Worm (Caenorhabditis elegans) whole organism, young adult: ENCODE results near the gene B0244.17.

Experiments used
- B0019.2 ChIP-seq: fragments of 200-800 bp; sonication (Bioruptor generic); conservative IDR thresholded peaks from 2 replicates; pipeline ENCODE4 v1.3.6; 2022; ENCODE audit warnings: missing genetic modification reagents, missing genetic modification characterization, missing compliant biosample characterization
- B0035.1 ChIP-seq: sonication (generic microtip); optimal IDR thresholded peaks from 2 replicates; lab custom pipeline; 2016; ENCODE audit warnings: missing genetic modification characterization, mild to moderate bottlenecking, missing compliant biosample characterization, missing genotype, missing genetic modification reagents
- F22D6.2 ChIP-seq: sonication (generic microtip); optimal IDR thresholded peaks from 2 replicates; lab custom pipeline; 2016; ENCODE audit warnings: mild to moderate bottlenecking, missing genetic modification characterization, missing compliant biosample characterization
- F37B4.10 ChIP-seq: fragments of 200-800 bp; sonication (Bioruptor generic); IDR thresholded peaks from 2 replicates; pipeline ENCODE4 v1.3.6; 2022; ENCODE audit warnings: missing genetic modification characterization, missing compliant biosample characterization
- F39B2.1 ChIP-seq: fragments of 200-800 bp; sonication (Bioruptor generic); IDR thresholded peaks from 2 replicates; pipeline ENCODE4 v1.3.6; 2022; ENCODE audit warnings: missing genetic modification reagents, missing genetic modification characterization, missing compliant biosample characterization
- F49E8.2 ChIP-seq: sonication (generic microtip); optimal IDR thresholded peaks from 3 replicates; lab custom pipeline; 2017; ENCODE audit warnings: missing genetic modification characterization, mild to moderate bottlenecking, missing compliant biosample characterization, antibody characterized with exemption, moderate library complexity; ENCODE audit not compliant: insufficient read depth
- F52B5.7 ChIP-seq: sonication (generic microtip); optimal IDR thresholded peaks from 2 replicates; lab custom pipeline; 2016; ENCODE audit warnings: mild to moderate bottlenecking, missing genetic modification characterization, missing compliant biosample characterization
- F55B11.4 ChIP-seq: sonication (generic microtip); optimal IDR thresholded peaks from 2 replicates; lab custom pipeline; 2016; ENCODE audit warnings: missing compliant biosample characterization, missing genetic modification characterization, borderline replicate concordance; ENCODE audit not compliant: insufficient read depth
- F57C9.4 ChIP-seq: sonication (generic microtip); optimal IDR thresholded peaks from 2 replicates; lab custom pipeline; 2017; ENCODE audit warnings: mild to moderate bottlenecking, missing genetic modification characterization, missing compliant biosample characterization
- K12H6.12 ChIP-seq: fragments of 200-800 bp; sonication (Bioruptor generic); optimal IDR thresholded peaks from 2 replicates; lab custom pipeline; 2018; ENCODE audit warnings: mild to moderate bottlenecking, missing genetic modification characterization, missing compliant biosample characterization
- Y79H2A.3 ChIP-seq: fragments of 200-800 bp; sonication (Bioruptor generic); conservative IDR thresholded peaks from 2 replicates; pipeline ENCODE4 v1.3.6; 2022; ENCODE audit warnings: missing genetic modification reagents, missing genetic modification characterization, missing compliant biosample characterization
- ZK185.1 ChIP-seq: sonication (generic microtip); optimal IDR thresholded peaks from 2 replicates; lab custom pipeline; 2016; ENCODE audit warnings: mild to moderate bottlenecking, missing genetic modification characterization, missing compliant biosample characterization; ENCODE audit not compliant: poor library complexity, severe bottlenecking
- akir-1 ChIP-seq: fragments of 200-800 bp; sonication (Bioruptor generic); optimal IDR thresholded peaks from 2 replicates; lab custom pipeline; 2018; ENCODE audit warnings: mild to moderate bottlenecking, missing genetic modification characterization, moderate library complexity, missing compliant biosample characterization
- cebp-1 ChIP-seq, 2 experiments: fragments of 200-800 bp in 1 of 2; sonication (Bioruptor generic) in 1 of 2; sonication (generic microtip) in 1 of 2; IDR thresholded peaks in 1 of 2; optimal IDR thresholded peaks in 1 of 2; 2 replicates each; pipeline versions ENCODE4 v1.3.6 to Lab custom; 2017 to 2022; ENCODE audit warnings: missing compliant biosample characterization in 2 of 2, missing genetic modification characterization in 2 of 2, mild to moderate bottlenecking in 1 of 2, missing genetic modification reagents in 1 of 2, moderate library complexity in 1 of 2
- ceh-40 ChIP-seq: fragments of 200-800 bp; sonication (Bioruptor generic); IDR thresholded peaks from 2 replicates; pipeline ENCODE4 v1.3.6; 2022; ENCODE audit warnings: missing genetic modification characterization, missing compliant biosample characterization
- ceh-79 ChIP-seq: sonication (generic microtip); optimal IDR thresholded peaks from 2 replicates; lab custom pipeline; 2017; ENCODE audit warnings: mild to moderate bottlenecking, missing genetic modification characterization, missing compliant biosample characterization
- chd-7 ChIP-seq: sonication (generic microtip); optimal IDR thresholded peaks from 2 replicates; lab custom pipeline; 2016; ENCODE audit warnings: mild to moderate bottlenecking, missing genetic modification characterization, moderate library complexity, missing compliant biosample characterization
- dpl-1 ChIP-seq: fragments of 150-350 bp; optimal IDR thresholded peaks from 2 replicates; lab custom pipeline; 2014; ENCODE audit warnings: missing biosample characterization, missing genetic modification reagents, missing genetic modification characterization
- ets-4 ChIP-seq: fragments of 200-800 bp; sonication (Bioruptor generic); optimal IDR thresholded peaks from 2 replicates; lab custom pipeline; 2018; ENCODE audit warnings: mild to moderate bottlenecking, missing genetic modification characterization, missing compliant biosample characterization
- hlh-12 ChIP-seq: sonication (generic microtip); optimal IDR thresholded peaks from 2 replicates; lab custom pipeline; 2016; ENCODE audit warnings: missing genetic modification characterization, missing compliant biosample characterization
- hlh-26 ChIP-seq: fragments of 200-800 bp; sonication (Bioruptor generic); conservative IDR thresholded peaks from 2 replicates; pipeline ENCODE4 v1.3.6; 2022; ENCODE audit warnings: missing genetic modification reagents, missing genetic modification characterization, missing compliant biosample characterization
- hmg-1.2 ChIP-seq: fragments of 200-800 bp; sonication (Bioruptor generic); IDR thresholded peaks from 2 replicates; pipeline ENCODE4 v1.3.6; 2022; ENCODE audit warnings: missing genetic modification reagents, missing genetic modification characterization, missing compliant biosample characterization
- hmg-20 ChIP-seq: fragments of 200-800 bp; sonication (Bioruptor generic); IDR thresholded peaks from 2 replicates; pipeline ENCODE4 v1.3.6; 2022; ENCODE audit warnings: missing genetic modification reagents, missing genetic modification characterization, missing compliant biosample characterization
- hrde-1 ChIP-seq: sonication (generic microtip); optimal IDR thresholded peaks from 2 replicates; lab custom pipeline; 2016; ENCODE audit warnings: missing genetic modification characterization, mild to moderate bottlenecking, missing compliant biosample characterization, moderate library complexity, missing genotype, missing genetic modification reagents, borderline replicate concordance
- lag-1 ChIP-seq: fragments of 200-800 bp; sonication (Bioruptor generic); IDR thresholded peaks from 2 replicates; pipeline ENCODE4 v1.3.6; 2022; ENCODE audit warnings: missing genetic modification reagents, missing genetic modification characterization, missing compliant biosample characterization
- let-607 ChIP-seq, 2 experiments: fragments of 200-800 bp in 1 of 2; sonication (Bioruptor generic) in 1 of 2; sonication (generic microtip) in 1 of 2; optimal IDR thresholded peaks; 2 replicates each; lab custom pipeline; 2016 to 2018; ENCODE audit warnings: mild to moderate bottlenecking in 2 of 2, missing compliant biosample characterization in 2 of 2, missing genetic modification characterization in 2 of 2, moderate library complexity in 2 of 2, missing genotype in 1 of 2
- madf-6 ChIP-seq: fragments of 200-800 bp; sonication (Bioruptor generic); IDR thresholded peaks from 2 replicates; pipeline ENCODE4 v1.3.6; 2022; ENCODE audit warnings: missing genetic modification reagents, missing genetic modification characterization, missing compliant biosample characterization
- nfya-1 ChIP-seq: sonication (generic microtip); optimal IDR thresholded peaks from 2 replicates; lab custom pipeline; 2017; ENCODE audit warnings: antibody characterized with exemption, missing compliant biosample characterization, missing genetic modification characterization, borderline replicate concordance; ENCODE audit not compliant: insufficient read depth
- nfya-2 ChIP-seq: fragments of 200-800 bp; sonication (Bioruptor generic); IDR thresholded peaks from 2 replicates; pipeline ENCODE4 v1.3.6; 2022; ENCODE audit warnings: missing genetic modification reagents, missing genetic modification characterization, missing compliant biosample characterization
- nfyb-1 ChIP-seq: fragments of 200-800 bp; sonication (Bioruptor generic); IDR thresholded peaks from 2 replicates; pipeline ENCODE4 v1.3.6; 2022; ENCODE audit warnings: missing genetic modification reagents, missing genetic modification characterization, missing compliant biosample characterization
- nhr-27 ChIP-seq: fragments of 200-800 bp; sonication (Bioruptor generic); optimal IDR thresholded peaks from 2 replicates; lab custom pipeline; 2018; ENCODE audit warnings: mild to moderate bottlenecking, missing genetic modification characterization, moderate library complexity, missing compliant biosample characterization
- rec-8 ChIP-seq, 2 experiments: sonication (generic microtip); optimal IDR thresholded peaks; 2 replicates each; lab custom pipeline; 2016; ENCODE audit warnings: mild to moderate bottlenecking in 2 of 2, missing genetic modification characterization in 2 of 2, missing genetic modification reagents in 2 of 2, missing genotype in 2 of 2, missing biosample characterization in 1 of 2, missing compliant biosample characterization in 1 of 2, moderate library complexity in 1 of 2
- snpc-1.3 ChIP-seq: sonication (generic microtip); optimal IDR thresholded peaks from 2 replicates; lab custom pipeline; 2017; ENCODE audit warnings: missing genetic modification characterization, mild to moderate bottlenecking, missing compliant biosample characterization, antibody characterized with exemption, moderate library complexity, missing genotype, missing genetic modification reagents; ENCODE audit not compliant: insufficient read depth
- snpc-4 ChIP-seq, 5 experiments: fragments of 150-350 bp in 1 of 5; sonication (generic microtip) in 4 of 5; optimal IDR thresholded peaks; 2 replicates each; lab custom pipeline; 2014 to 2018; ENCODE audit warnings: missing genetic modification characterization in 5 of 5, missing biosample characterization in 3 of 5, antibody characterized with exemption in 2 of 5, mild to moderate bottlenecking in 2 of 5, missing compliant biosample characterization in 2 of 5, missing genotype in 2 of 5, moderate library complexity in 2 of 5, missing genetic modification reagents in 1 of 5
- sptf-2 ChIP-seq: fragments of 200-800 bp; sonication (Bioruptor generic); optimal IDR thresholded peaks from 2 replicates; lab custom pipeline; 2018; ENCODE audit warnings: mild to moderate bottlenecking, missing genetic modification characterization, missing compliant biosample characterization
- tbp1 ChIP-seq: fragments of 200-800 bp; sonication (Bioruptor generic); optimal IDR thresholded peaks from 2 replicates; lab custom pipeline; 2018; ENCODE audit warnings: mild to moderate bottlenecking, missing genetic modification characterization, missing compliant biosample characterization
- unc-130 ChIP-seq: sonication (generic microtip); optimal IDR thresholded peaks from 2 replicates; lab custom pipeline; 2016; ENCODE audit warnings: missing genetic modification reagents, missing genetic modification characterization, missing compliant biosample characterization
- zfh-2 ChIP-seq: fragments of 200-800 bp; sonication (Bioruptor generic); conservative IDR thresholded peaks from 2 replicates; pipeline ENCODE4 v1.3.6; 2022; ENCODE audit warnings: missing genetic modification reagents, missing genetic modification characterization, missing compliant biosample characterization
- ztf-18 ChIP-seq: sonication (generic microtip); optimal IDR thresholded peaks from 2 replicates; lab custom pipeline; 2016; ENCODE audit warnings: missing genotype, mild to moderate bottlenecking, missing genetic modification characterization, missing compliant biosample characterization

Gene B0244.17

DNA sequence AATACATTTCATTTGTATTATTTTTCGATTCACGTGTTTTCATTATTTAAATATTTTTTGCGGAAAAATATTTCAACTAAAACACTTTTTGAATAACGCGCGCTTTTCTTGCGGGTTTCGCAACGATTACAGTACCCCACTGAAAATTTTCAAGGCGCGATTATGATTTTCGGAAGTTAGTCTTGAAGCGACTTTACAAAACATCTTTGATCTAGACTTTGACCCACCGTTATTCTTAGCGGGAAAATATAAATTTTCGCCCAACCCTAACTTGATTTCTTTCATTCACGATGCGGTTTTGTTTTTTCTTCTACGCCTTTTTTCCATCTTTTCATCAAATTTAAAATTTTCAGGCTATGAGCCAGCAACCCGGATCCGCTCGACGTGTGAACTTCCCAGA is 5.2 kb upstream of the B0244.17 start, which contains the start of gene egg-1 (continued):
- peak; percentile 74 for TF ChIP-seq ztf-18 (tag; lab: Kevin White, UChicago)
- no peak for TF ChIP-seq rec-8 (tag; optimal IDR thresholded peaks at IDR 0.05; lab: Kevin White, UChicago)
- TF ChIP-seq hlh-12 = no peak
- TF ChIP-seq K12H6.12 (tag; lab: Kevin White, UChicago) = no peak
- TF ChIP-seq let-607 (tag; optimal IDR thresholded peaks at IDR 0.05; lab: Kevin White, UChicago) = no peak
- no peak for TF ChIP-seq ceh-40 (GFP tag; lab: Robert Waterston, UW)
- no peak for TF ChIP-seq F39B2.1 (GFP tag; lab: Robert Waterston, UW)
- no peak for TF ChIP-seq F37B4.10 (GFP tag; lab: Robert Waterston, UW)
- TF ChIP-seq Y79H2A.3 (GFP tag; lab: Robert Waterston, UW) = peak; percentile 50; the same call in 1 of the 2 replicates
- TF ChIP-seq F52B5.7 (tag; lab: Kevin White, UChicago) = no peak
- no peak for TF ChIP-seq nfya-1
- no peak for TF ChIP-seq ets-4
- TF ChIP-seq madf-6 (GFP tag; lab: Robert Waterston, UW) = peak; percentile 99
- no peak for TF ChIP-seq nhr-27 (tag; lab: Kevin White, UChicago)
- no peak for TF ChIP-seq ceh-79 (tag; lab: Kevin White, UChicago)
- TF ChIP-seq lag-1 = no peak
- TF ChIP-seq F49E8.2 (tag; lab: Kevin White, UChicago) = peak; percentile 92
- TF ChIP-seq hlh-26 (GFP tag; lab: Robert Waterston, UW) = no peak
- TF ChIP-seq B0035.1 = no peak
- TF ChIP-seq hmg-20 (GFP tag; lab: Robert Waterston, UW) = no peak
- peak; percentile 95 for TF ChIP-seq dpl-1 (GFP tag; lab: Kevin White, UChicago)
- peak; percentile 65 for TF ChIP-seq tbp1 (GFP tag; lab: Kevin White, UChicago)
- peak; percentile 40 for TF ChIP-seq snpc-4 (GFP tag; optimal IDR thresholded peaks at IDR 0.05; lab: Kevin White, UChicago)
- peak in 3 of 4 experiments; percentile 8 to 60 (median 59) for TF ChIP-seq snpc-4 (tag; optimal IDR thresholded peaks at IDR 0.05; lab: Kevin White, UChicago)
- no peak for TF ChIP-seq akir-1 (GFP tag; lab: Kevin White, UChicago)
- no peak for TF ChIP-seq nfyb-1 (GFP tag; lab: Robert Waterston, UW)
- no peak for TF ChIP-seq nfya-2
- no peak for TF ChIP-seq sptf-2 (GFP tag; lab: Kevin White, UChicago)
- TF ChIP-seq F57C9.4 = no peak
- no peak for TF ChIP-seq chd-7 (tag; lab: Kevin White, UChicago)
- no peak for TF ChIP-seq F22D6.2 (tag; lab: Kevin White, UChicago)
- peak; percentile 8 for TF ChIP-seq hrde-1 (tag; lab: Kevin White, UChicago)
- TF ChIP-seq B0019.2 (GFP tag; lab: Robert Waterston, UW) = peak; percentile 78
- TF ChIP-seq snpc-1.3 (tag; lab: Kevin White, UChicago) = peak; percentile 93
- no peak for TF ChIP-seq F55B11.4 (tag; lab: Kevin White, UChicago)
- peak; percentile 75 for TF ChIP-seq unc-130 (GFP tag; lab: Kevin White, UChicago)

DNA sequence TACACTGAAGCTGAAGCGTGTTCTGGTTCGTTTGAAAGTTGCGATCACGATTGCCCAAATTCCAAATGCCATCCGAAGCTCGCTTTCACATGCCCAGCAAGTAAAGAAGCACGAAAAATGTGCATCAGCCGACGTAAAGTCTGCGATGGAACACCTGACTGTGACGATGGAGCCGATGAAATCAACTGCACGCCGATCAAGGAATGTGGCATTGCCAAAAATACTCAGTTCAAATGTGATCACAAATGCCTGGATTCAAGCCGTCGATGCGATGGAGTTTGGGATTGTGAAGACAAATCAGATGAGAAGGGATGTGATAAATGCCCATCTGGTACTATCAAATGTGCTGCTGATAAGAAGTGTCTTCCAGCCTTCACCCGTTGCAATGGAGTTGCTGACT is 3.7 kb upstream of the B0244.17 start:
- TF ChIP-seq zfh-2 (GFP tag; lab: Robert Waterston, UW) = no peak
- TF ChIP-seq akir-1 (GFP tag; lab: Kevin White, UChicago) = no peak
- TF ChIP-seq hmg-1.2 (GFP tag; lab: Robert Waterston, UW) = 0 out of 2 replicates have a peak, but pooled peaks have one; percentile 9
- TF ChIP-seq ZK185.1 (tag; lab: Kevin White, UChicago) = no peak
- no peak for TF ChIP-seq cebp-1 (GFP tag; IDR thresholded peaks at IDR 0.05; lab: Robert Waterston, UW)
- TF ChIP-seq cebp-1 (tag; optimal IDR thresholded peaks at IDR 0.05; lab: Kevin White, UChicago) = no peak
